Fruit fly (Drosophila melanogaster) whole organism, prepupa: Measurements from ENCODE around the gene CG14971.

Experiments
- CG10631 ChIP-seq: fragments of 200-800 bp; sonication (Bioruptor generic); optimal IDR thresholded peaks from 2 replicates; lab custom pipeline; 2016; ENCODE audit warnings: missing biosample characterization, missing genetic modification characterization
- CG10669 ChIP-seq: fragments of 200-800 bp; sonication (Bioruptor generic); optimal IDR thresholded peaks from 3 replicates; lab custom pipeline; 2018; ENCODE audit warnings: missing biosample characterization, mild to moderate bottlenecking, missing genetic modification characterization, moderate library complexity
- CG11902 ChIP-seq: fragments of 200-800 bp; sonication (Bioruptor generic); optimal IDR thresholded peaks from 3 replicates; lab custom pipeline; 2016; ENCODE audit warnings: missing biosample characterization, missing genetic modification characterization
- CG3032 ChIP-seq: fragments of 200-800 bp; optimal IDR thresholded peaks from 2 replicates; lab custom pipeline; 2019; ENCODE audit warnings: missing biosample characterization, mild to moderate bottlenecking, missing genetic modification characterization, moderate library complexity
- CG31627 ChIP-seq: fragments of 200-800 bp; sonication (Bioruptor generic); optimal IDR thresholded peaks from 3 replicates; lab custom pipeline; 2016; ENCODE audit warnings: missing biosample characterization, missing genetic modification characterization
- CG32006 ChIP-seq: fragments of 200-800 bp; sonication (Bioruptor generic); optimal IDR thresholded peaks from 3 replicates; lab custom pipeline; 2017; ENCODE audit warnings: missing biosample characterization, mild to moderate bottlenecking, missing genetic modification characterization
- CG34406 ChIP-seq: fragments of 200-800 bp; sonication (Bioruptor generic); optimal IDR thresholded peaks from 3 replicates; lab custom pipeline; 2016; ENCODE audit warnings: missing biosample characterization, missing genetic modification characterization
- CG3919 ChIP-seq: fragments of 200-800 bp; sonication (Bioruptor generic); optimal IDR thresholded peaks from 3 replicates; lab custom pipeline; 2016; ENCODE audit warnings: missing biosample characterization, missing genetic modification characterization
- CG4318 ChIP-seq: fragments of 200-800 bp; sonication (Bioruptor generic); optimal IDR thresholded peaks from 3 replicates; lab custom pipeline; 2017; ENCODE audit warnings: missing biosample characterization, mild to moderate bottlenecking, missing genetic modification characterization
- CG6163 ChIP-seq: fragments of 200-800 bp; sonication (Bioruptor generic); IDR thresholded peaks from 3 replicates; pipeline ENCODE4 v1.3.6; 2022; ENCODE audit warnings: missing biosample characterization, missing genetic modification characterization
- CG6276 ChIP-seq: fragments of 200-800 bp; sonication (Bioruptor generic); optimal IDR thresholded peaks from 2 replicates; lab custom pipeline; 2017; ENCODE audit warnings: missing biosample characterization, mild to moderate bottlenecking, missing genetic modification characterization
- CG6792 ChIP-seq: fragments of 200-800 bp; sonication (Bioruptor generic); optimal IDR thresholded peaks from 3 replicates; lab custom pipeline; 2016; ENCODE audit warnings: missing biosample characterization, missing genetic modification characterization
- CG6808 ChIP-seq: fragments of 200-800 bp; sonication (Bioruptor generic); optimal IDR thresholded peaks from 3 replicates; lab custom pipeline; 2017; ENCODE audit warnings: missing biosample characterization, missing genetic modification characterization, mild to moderate bottlenecking, moderate library complexity, missing genetic modification reagents
- CG6854 ChIP-seq: fragments of 200-800 bp; sonication (Bioruptor generic); optimal IDR thresholded peaks from 2 replicates; lab custom pipeline; 2017; ENCODE audit warnings: missing biosample characterization, mild to moderate bottlenecking, missing genetic modification characterization
- CG7368 ChIP-seq: fragments of 200-800 bp; sonication (Bioruptor generic); optimal IDR thresholded peaks from 3 replicates; lab custom pipeline; 2016; ENCODE audit warnings: missing biosample characterization, missing genetic modification characterization
- CG8119 ChIP-seq: fragments of 200-800 bp; sonication (Bioruptor generic); IDR thresholded peaks from 3 replicates; pipeline ENCODE4 v1.3.6; 2022; ENCODE audit warnings: missing biosample characterization, missing genetic modification characterization
- CG8319 ChIP-seq: fragments of 200-800 bp; sonication (Bioruptor generic); optimal IDR thresholded peaks from 3 replicates; lab custom pipeline; 2016; ENCODE audit warnings: missing biosample characterization, missing genetic modification characterization
- CG8632 ChIP-seq: fragments of 200-800 bp; sonication (Bioruptor generic); optimal IDR thresholded peaks from 3 replicates; lab custom pipeline; 2016; ENCODE audit warnings: missing biosample characterization, missing genetic modification characterization
- CG9139 ChIP-seq: fragments of 200-800 bp; sonication (Bioruptor generic); optimal IDR thresholded peaks from 3 replicates; lab custom pipeline; 2017; ENCODE audit warnings: missing biosample characterization, mild to moderate bottlenecking, missing genetic modification characterization
- Eip78C ChIP-seq: fragments of 200-800 bp; sonication (Bioruptor generic); peaks from one replicate; lab custom pipeline; 2016; ENCODE audit warnings: missing biosample characterization, missing genetic modification characterization
- Eip93F ChIP-seq: fragments of 200-800 bp; sonication (Bioruptor generic); optimal IDR thresholded peaks from 2 replicates; lab custom pipeline; 2016; ENCODE audit warnings: missing biosample characterization, mild to moderate bottlenecking, missing genetic modification characterization
- Gug ChIP-seq: fragments of 200-800 bp; sonication (Bioruptor generic); IDR thresholded peaks from 2 replicates; pipeline ENCODE4 v1.3.6; 2022; ENCODE audit warnings: missing biosample characterization, missing genetic modification characterization
- Hr38 ChIP-seq: sonication (Bioruptor generic); optimal IDR thresholded peaks from 2 replicates; lab custom pipeline; 2016; ENCODE audit warnings: missing biosample characterization, missing genetic modification characterization
- Hr39 ChIP-seq: fragments of 200-800 bp; sonication (Bioruptor generic); optimal IDR thresholded peaks from 2 replicates; lab custom pipeline; 2016; ENCODE audit warnings: missing biosample characterization, missing genetic modification characterization
- Hr4 ChIP-seq: fragments of 200-800 bp; sonication (Bioruptor generic); optimal IDR thresholded peaks from 3 replicates; lab custom pipeline; 2016; ENCODE audit warnings: missing biosample characterization, missing genetic modification characterization
- Lpt ChIP-seq: fragments of 200-800 bp; sonication (Bioruptor generic); optimal IDR thresholded peaks from 3 replicates; lab custom pipeline; 2016; ENCODE audit warnings: missing biosample characterization, missing genetic modification characterization
- OdsH ChIP-seq: fragments of 200-800 bp; sonication (Bioruptor generic); optimal IDR thresholded peaks from 3 replicates; lab custom pipeline; 2016; ENCODE audit warnings: missing biosample characterization, missing genetic modification characterization
- Smox ChIP-seq: fragments of 200-800 bp; sonication (Bioruptor generic); optimal IDR thresholded peaks from 3 replicates; lab custom pipeline; 2016; ENCODE audit warnings: missing biosample characterization, missing genetic modification characterization
- Sox102F ChIP-seq: fragments of 200-800 bp; sonication (Bioruptor generic); optimal IDR thresholded peaks from 2 replicates; lab custom pipeline; 2016; ENCODE audit warnings: missing biosample characterization, mild to moderate bottlenecking, missing genetic modification characterization
- Sox14 ChIP-seq: fragments of 200-800 bp; sonication (Bioruptor generic); optimal IDR thresholded peaks from 3 replicates; lab custom pipeline; 2016; ENCODE audit warnings: missing biosample characterization, missing genetic modification characterization
- achi ChIP-seq: fragments of 200-800 bp; sonication (Bioruptor generic); optimal IDR thresholded peaks from 3 replicates; lab custom pipeline; 2016; ENCODE audit warnings: missing biosample characterization, missing genetic modification characterization
- acj6 ChIP-seq: fragments of 200-800 bp; sonication (Bioruptor generic); optimal IDR thresholded peaks from 3 replicates; lab custom pipeline; 2016; ENCODE audit warnings: missing biosample characterization, missing genetic modification characterization
- dac ChIP-seq: fragments of 200-800 bp; sonication (Bioruptor generic); optimal IDR thresholded peaks from 2 replicates; lab custom pipeline; 2017; ENCODE audit warnings: missing biosample characterization, mild to moderate bottlenecking, missing genetic modification characterization
- eg ChIP-seq: fragments of 200-800 bp; sonication (Bioruptor generic); IDR thresholded peaks from 3 replicates; pipeline ENCODE4 v1.3.6; 2022; ENCODE audit warnings: missing biosample characterization, missing genetic modification characterization
- esn ChIP-seq: fragments of 200-800 bp; sonication (Bioruptor generic); optimal IDR thresholded peaks from 2 replicates; lab custom pipeline; 2016; ENCODE audit warnings: missing biosample characterization, mild to moderate bottlenecking, missing genetic modification characterization, moderate library complexity
- fd59A ChIP-seq: fragments of 200-800 bp; sonication (Bioruptor generic); optimal IDR thresholded peaks from 2 replicates; lab custom pipeline; 2017; ENCODE audit warnings: missing biosample characterization, mild to moderate bottlenecking, missing genetic modification characterization, missing genetic modification reagents
- fkh ChIP-seq: fragments of 200-800 bp; sonication (Bioruptor generic); optimal IDR thresholded peaks from 3 replicates; lab custom pipeline; 2017; ENCODE audit warnings: missing biosample characterization, mild to moderate bottlenecking, missing genetic modification characterization, moderate library complexity
- lz ChIP-seq: fragments of 200-800 bp; sonication (Bioruptor generic); optimal IDR thresholded peaks from 3 replicates; lab custom pipeline; 2016; ENCODE audit warnings: missing biosample characterization, missing genetic modification characterization
- net ChIP-seq: fragments of 200-800 bp; sonication (Bioruptor generic); optimal IDR thresholded peaks from 3 replicates; lab custom pipeline; 2016; ENCODE audit warnings: missing biosample characterization, missing genetic modification characterization
- pdm3 ChIP-seq: fragments of 200-800 bp; sonication (Bioruptor generic); optimal IDR thresholded peaks from 3 replicates; lab custom pipeline; 2016; ENCODE audit warnings: missing biosample characterization, missing genetic modification characterization
- salr ChIP-seq, 2 experiments: fragments of 200-800 bp; sonication (Bioruptor generic); optimal IDR thresholded peaks; 3 replicates each; lab custom pipeline; 2016 to 2018; ENCODE audit warnings: missing biosample characterization in 2 of 2, missing genetic modification characterization in 2 of 2, mild to moderate bottlenecking in 1 of 2
- spab ChIP-seq: fragments of 200-800 bp; sonication (Bioruptor generic); optimal IDR thresholded peaks from 2 replicates; lab custom pipeline; 2017; ENCODE audit warnings: missing biosample characterization, mild to moderate bottlenecking, missing genetic modification characterization, missing genetic modification reagents
- ss ChIP-seq, 2 experiments: fragments of 200-800 bp; sonication (Bioruptor generic); optimal IDR thresholded peaks; 2 replicates in 1 of 2; 3 replicates in 1 of 2; lab custom pipeline; 2017 to 2018; ENCODE audit warnings: mild to moderate bottlenecking in 2 of 2, missing biosample characterization in 2 of 2, missing genetic modification characterization in 2 of 2, moderate library complexity in 1 of 2
- topi ChIP-seq: fragments of 200-800 bp; sonication (Bioruptor generic); optimal IDR thresholded peaks from 3 replicates; lab custom pipeline; 2016; ENCODE audit warnings: missing biosample characterization, missing genetic modification characterization
- vri ChIP-seq: fragments of 200-800 bp; sonication (Bioruptor generic); optimal IDR thresholded peaks from 3 replicates; lab custom pipeline; 2016; ENCODE audit warnings: missing biosample characterization, mild to moderate bottlenecking, missing genetic modification characterization

The CG14971 gene

dm6 chr3L:3518512-3519492, 47.7 kb upstream of the CG14971 start (continued):
- no peak for TF ChIP-seq CG4318
- TF ChIP-seq acj6 (GFP tag; lab: Kevin White, UChicago): no peak
- peak; percentile 35 for TF ChIP-seq CG9139 (GFP tag; lab: Kevin White, UChicago)
- TF ChIP-seq CG32006 (GFP tag; lab: Kevin White, UChicago): no peak
- TF ChIP-seq salr (GFP tag; optimal IDR thresholded peaks at IDR 0.05; lab: Kevin White, UChicago): no peak
- TF ChIP-seq Gug (GFP tag; lab: Robert Waterston, UW): no peak
- peak; percentile 42 for TF ChIP-seq CG34406
- TF ChIP-seq Hr39 (GFP tag; lab: Kevin White, UChicago): no peak
- peak; percentile 1 for TF ChIP-seq Sox102F (GFP tag; lab: Kevin White, UChicago)
- TF ChIP-seq CG8632: peak; percentile 40
- no peak for TF ChIP-seq Smox (GFP tag; lab: Kevin White, UChicago)
- peak; percentile 80 for TF ChIP-seq Eip78C (GFP tag; lab: Kevin White, UChicago)
- no peak for TF ChIP-seq CG10631
- peak; percentile 17 for TF ChIP-seq CG6854 (GFP tag; lab: Kevin White, UChicago)
- no peak for TF ChIP-seq Lpt
- TF ChIP-seq vri (GFP tag; lab: Kevin White, UChicago): peak; percentile 74
- TF ChIP-seq OdsH (GFP tag; lab: Kevin White, UChicago): peak; percentile 13
- TF ChIP-seq CG6792 (GFP tag; lab: Kevin White, UChicago): peak; percentile 9
- TF ChIP-seq Hr38 (GFP tag; lab: Kevin White, UChicago): no peak
- TF ChIP-seq CG3032 (tag; lab: Kevin White, UChicago): no peak
- TF ChIP-seq fkh (GFP tag; lab: Kevin White, UChicago): peak; percentile 93

- TF ChIP-seq CG31627 (GFP tag; lab: Kevin White, UChicago) (peak; percentile 96), spab (peak; percentile 78), CG10631 (peak; percentile 89), pdm3 (GFP tag; lab: Kevin White, UChicago) (peak; percentile 94), Hr4 (GFP tag; lab: Kevin White, UChicago) (peak; percentile 91), CG10669 (GFP tag; lab: Kevin White, UChicago) (peak; percentile 79), vri (GFP tag; lab: Kevin White, UChicago) (peak; percentile 92), eg (peak; percentile 94), Hr38 (GFP tag; lab: Kevin White, UChicago) (peak; percentile 61), Smox (GFP tag; lab: Kevin White, UChicago) (peak; percentile 91), acj6 (GFP tag; lab: Kevin White, UChicago) (peak; percentile 91), CG7368 (GFP tag; lab: Kevin White, UChicago) (peak; percentile 84), achi (GFP tag; lab: Kevin White, UChicago) (peak; percentile 91), CG6854 (GFP tag; lab: Kevin White, UChicago) (peak; percentile 76), CG3919 (GFP tag; lab: Kevin White, UChicago) (peak; percentile 92), Gug (GFP tag; lab: Robert Waterston, UW) (peak; percentile 93), CG34406 (peak; percentile 88), lz (GFP tag; lab: Kevin White, UChicago) (peak; percentile 94), fd59A (GFP tag; lab: Kevin White, UChicago) (peak; percentile 79), CG3032 (tag; lab: Kevin White, UChicago) (peak; percentile 68), topi (peak; percentile 92), fkh (GFP tag; lab: Kevin White, UChicago) (peak; percentile 57), CG6276 (GFP tag; lab: Kevin White, UChicago) (peak; percentile 85), CG9139 (GFP tag; lab: Kevin White, UChicago) (peak; percentile 39), esn (GFP tag; lab: Kevin White, UChicago) (peak; percentile 95), Eip93F (peak; percentile 52), salr (GFP tag; optimal IDR thresholded peaks at IDR 0.05; lab: Kevin White, UChicago) (peak; percentile 64 to 80), CG6163 (GFP tag; lab: Robert Waterston, UW) (peak; percentile 98), Sox14 (GFP tag; lab: Kevin White, UChicago) (peak; percentile 92), CG4318 (peak; percentile 66), Lpt (peak; percentile 79), Eip78C (GFP tag; lab: Kevin White, UChicago) (peak; percentile 97), CG11902 (peak; percentile 90), OdsH (GFP tag; lab: Kevin White, UChicago) (peak; percentile 92), dac (GFP tag; lab: Kevin White, UChicago) (peak; percentile 67), net (GFP tag; lab: Kevin White, UChicago) (peak; percentile 89), CG8319 (GFP tag; lab: Kevin White, UChicago) (peak; percentile 80), CG6808 (GFP tag; lab: Kevin White, UChicago) (peak; percentile 72), CG8119 (GFP tag; lab: Robert Waterston, UW) (peak; percentile 96), ss (GFP tag; optimal IDR thresholded peaks at IDR 0.05; lab: Kevin White, UChicago) (peak; percentile 76)
Measured at dm6 chr3L:3517894-3518293, 46.8 kb upstream of the CG14971 start.
